Fruit fly (Drosophila melanogaster): ENCODE data around the gene CG7084.

DNA sequence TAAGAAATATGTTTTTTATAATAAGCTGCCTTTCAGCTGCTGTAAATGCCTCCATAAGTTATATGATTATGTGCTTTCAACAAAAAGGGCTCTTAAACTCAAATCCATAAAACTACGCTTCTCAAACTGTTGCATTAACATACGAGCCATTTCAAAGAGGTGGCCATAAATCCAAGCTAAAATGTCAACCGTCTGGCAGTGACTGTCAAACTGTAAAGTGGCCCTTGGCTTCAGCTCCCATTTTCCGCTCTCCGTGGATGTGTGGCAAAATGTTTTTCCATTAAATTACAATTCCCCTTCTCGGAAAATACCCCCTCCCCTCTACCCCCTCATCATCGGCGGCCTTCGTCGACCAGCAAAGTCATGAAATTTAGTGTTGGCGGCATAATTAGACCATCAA is 44.1 kb downstream of the CG7084 start:
- no peak for TF ChIP-seq pan (optimal IDR thresholded peaks at IDR 0.05)
- TF ChIP-seq pan (GFP tag; optimal IDR thresholded peaks at IDR 0.05 in 1 of 2, IDR thresholded peaks at IDR 0.05 in 1 of 2): no peak
- TF ChIP-seq CrebB (tag; optimal IDR thresholded peaks at IDR 0.05): no peak
- no peak for TF ChIP-seq sima (GFP tag; optimal IDR thresholded peaks at IDR 0.05)

All from whole organism, embryonic.